Fruit fly (Drosophila melanogaster): ENCODE results near the gene AlkB.

DNA sequence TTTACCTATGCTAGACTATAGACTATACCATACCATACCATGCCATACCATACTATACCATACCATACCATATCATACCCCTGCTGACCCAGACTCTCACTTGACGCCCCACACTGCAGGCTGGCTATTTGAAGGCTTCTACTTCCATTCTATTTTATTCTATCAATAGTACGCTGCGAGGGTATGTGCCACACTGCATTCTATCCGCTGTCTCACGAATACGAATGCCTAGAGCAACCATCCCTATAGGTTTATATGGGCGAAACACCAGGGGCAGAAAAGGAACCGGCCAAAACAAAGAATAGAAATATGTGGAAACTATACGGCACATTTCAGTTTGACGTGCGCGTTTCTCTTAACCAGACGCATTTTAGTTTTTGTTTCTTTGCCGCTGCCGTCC lies 41.5 kb downstream of the AlkB start:
- TF ChIP-seq cic (GFP tag; optimal IDR thresholded peaks at IDR 0.05) (no peak), CG5204 (GFP tag; optimal IDR thresholded peaks at IDR 0.05) (no peak), CG1620 (GFP tag; optimal IDR thresholded peaks at IDR 0.05) (no peak), Hr96 (GFP tag; optimal IDR thresholded peaks at IDR 0.05) (no peak), Crg-1 (GFP tag; optimal IDR thresholded peaks at IDR 0.05) (no peak), CG11617 (GFP tag; optimal IDR thresholded peaks at IDR 0.05) (no peak), tj (GFP tag; optimal IDR thresholded peaks at IDR 0.05) (no peak), CG7045 (GFP tag; optimal IDR thresholded peaks at IDR 0.05) (no peak)

All from whole organism, adult.